Worm (Caenorhabditis elegans) whole organism, L2 larva: Measurements from ENCODE around the gene T10H9.1.

ENCODE experiments used
- C34F6.9 ChIP-seq: fragments of 150-350 bp; optimal IDR thresholded peaks from 2 replicates; lab custom pipeline; 2014; ENCODE audit warnings: missing biosample characterization, missing genetic modification characterization
- F13H6.1 ChIP-seq: sonication (generic microtip); optimal IDR thresholded peaks from 2 replicates; lab custom pipeline; 2016; ENCODE audit warnings: missing genetic modification characterization, missing compliant biosample characterization
- R02D3.7 ChIP-seq: fragments of 150-350 bp; optimal IDR thresholded peaks from 2 replicates; lab custom pipeline; 2014; ENCODE audit warnings: missing biosample characterization, missing genetic modification characterization
- Y55F3AM.14 ChIP-seq: fragments of 200-800 bp; sonication (Bioruptor generic); optimal IDR thresholded peaks from 2 replicates; lab custom pipeline; 2018; ENCODE audit warnings: mild to moderate bottlenecking, missing genetic modification characterization, missing compliant biosample characterization
- ama-1 ChIP-seq: fragments of 150-350 bp; optimal IDR thresholded peaks from 2 replicates; lab custom pipeline; 2018; ENCODE audit warnings: inconsistent platforms
- ceh-82 ChIP-seq: fragments of 150-350 bp; optimal IDR thresholded peaks from 2 replicates; lab custom pipeline; 2014; ENCODE audit warnings: missing biosample characterization, missing genetic modification characterization
- crh-2 ChIP-seq: sonication (generic microtip); optimal IDR thresholded peaks from 2 replicates; lab custom pipeline; 2017; ENCODE audit warnings: missing biosample characterization, missing genetic modification characterization
- egl-27 ChIP-seq: sonication (generic microtip); optimal IDR thresholded peaks from 3 replicates; lab custom pipeline; 2017; ENCODE audit warnings: missing biosample characterization, missing genetic modification reagents, missing genetic modification characterization
- elt-1 ChIP-seq: fragments of 150-350 bp; optimal IDR thresholded peaks from 2 replicates; lab custom pipeline; 2014; ENCODE audit warnings: missing biosample characterization, missing genetic modification characterization
- elt-3 ChIP-seq: sonication (generic microtip); optimal IDR thresholded peaks from 2 replicates; lab custom pipeline; 2017; ENCODE audit warnings: missing biosample characterization, missing genetic modification characterization
- fos-1 ChIP-seq: fragments of 150-350 bp; optimal IDR thresholded peaks from 2 replicates; lab custom pipeline; 2014; ENCODE audit warnings: missing biosample characterization, missing genetic modification characterization
- gmeb-1 ChIP-seq: fragments of 150-350 bp; optimal IDR thresholded peaks from 2 replicates; lab custom pipeline; 2014; ENCODE audit warnings: missing biosample characterization, missing genetic modification characterization
- lsy-2 ChIP-seq, 2 experiments: fragments of 150-350 bp in 1 of 2; sonication (generic microtip) in 1 of 2; optimal IDR thresholded peaks; 2 replicates each; lab custom pipeline; 2014 to 2017; ENCODE audit warnings: missing biosample characterization in 2 of 2, missing genetic modification characterization in 2 of 2
- mbf-1 ChIP-seq: sonication (generic microtip); optimal IDR thresholded peaks from 2 replicates; lab custom pipeline; 2017; ENCODE audit warnings: missing biosample characterization, missing genetic modification characterization
- mdl-1 ChIP-seq, 2 experiments: fragments of 150-350 bp in 1 of 2; sonication (generic microtip) in 1 of 2; optimal IDR thresholded peaks; 2 replicates each; lab custom pipeline; 2017; ENCODE audit warnings: missing biosample characterization in 2 of 2, missing genetic modification characterization in 2 of 2
- nhr-11 ChIP-seq: fragments of 150-350 bp; optimal IDR thresholded peaks from 2 replicates; lab custom pipeline; 2014; ENCODE audit warnings: missing biosample characterization, missing genetic modification characterization
- nhr-129 ChIP-seq: fragments of 150-350 bp; optimal IDR thresholded peaks from 2 replicates; lab custom pipeline; 2014; ENCODE audit warnings: missing biosample characterization, missing genetic modification characterization
- nhr-21 ChIP-seq: fragments of 150-350 bp; optimal IDR thresholded peaks from 2 replicates; lab custom pipeline; 2014; ENCODE audit warnings: missing biosample characterization, missing genetic modification characterization
- nhr-23 ChIP-seq: fragments of 150-350 bp; optimal IDR thresholded peaks from 2 replicates; lab custom pipeline; 2014; ENCODE audit warnings: missing biosample characterization, missing genetic modification reagents, missing genetic modification characterization
- nhr-25 ChIP-seq: fragments of 150-350 bp; sonication (generic microtip); optimal IDR thresholded peaks from 3 replicates; lab custom pipeline; 2014; ENCODE audit warnings: missing biosample characterization, missing genetic modification characterization
- nhr-6 ChIP-seq: fragments of 150-350 bp; optimal IDR thresholded peaks from 2 replicates; lab custom pipeline; 2014; ENCODE audit warnings: missing biosample characterization, missing genetic modification characterization
- sem-4 ChIP-seq: fragments of 150-350 bp; optimal IDR thresholded peaks from 2 replicates; lab custom pipeline; 2014; ENCODE audit warnings: missing biosample characterization, missing genetic modification reagents, missing genetic modification characterization
- skn-1 ChIP-seq: sonication (generic microtip); optimal IDR thresholded peaks from 2 replicates; lab custom pipeline; 2017; ENCODE audit warnings: missing biosample characterization, missing genetic modification characterization
- sma-3 ChIP-seq: sonication (generic microtip); optimal IDR thresholded peaks from 2 replicates; lab custom pipeline; 2016; ENCODE audit warnings: missing genetic modification reagents, missing genetic modification characterization, missing compliant biosample characterization
- sma-9 ChIP-seq, 2 experiments: fragments of 150-350 bp in 1 of 2; sonication (generic microtip) in 1 of 2; optimal IDR thresholded peaks; 2 replicates each; lab custom pipeline; 2014 to 2016; ENCODE audit warnings: missing genetic modification characterization in 2 of 2, mild to moderate bottlenecking in 1 of 2, missing biosample characterization in 1 of 2, missing compliant biosample characterization in 1 of 2, missing genetic modification reagents in 1 of 2, moderate library complexity in 1 of 2
- snpc-4 ChIP-seq: fragments of 150-350 bp; optimal IDR thresholded peaks from 2 replicates; lab custom pipeline; 2014; ENCODE audit warnings: missing biosample characterization, missing genetic modification characterization
- unc-39 ChIP-seq: fragments of 150-350 bp; optimal IDR thresholded peaks from 2 replicates; lab custom pipeline; 2014; ENCODE audit warnings: missing biosample characterization, missing genetic modification characterization
- zag-1 ChIP-seq: fragments of 150-350 bp; optimal IDR thresholded peaks from 2 replicates; lab custom pipeline; 2014; ENCODE audit warnings: missing biosample characterization, missing genetic modification characterization
- ztf-11 ChIP-seq: sonication (generic microtip); optimal IDR thresholded peaks from 2 replicates; lab custom pipeline; 2017; ENCODE audit warnings: missing biosample characterization, missing genetic modification characterization
- ztf-4 ChIP-seq: fragments of 150-350 bp; optimal IDR thresholded peaks from 2 replicates; lab custom pipeline; 2014; ENCODE audit warnings: missing biosample characterization, missing genetic modification characterization

Gene T10H9.1

DNA sequence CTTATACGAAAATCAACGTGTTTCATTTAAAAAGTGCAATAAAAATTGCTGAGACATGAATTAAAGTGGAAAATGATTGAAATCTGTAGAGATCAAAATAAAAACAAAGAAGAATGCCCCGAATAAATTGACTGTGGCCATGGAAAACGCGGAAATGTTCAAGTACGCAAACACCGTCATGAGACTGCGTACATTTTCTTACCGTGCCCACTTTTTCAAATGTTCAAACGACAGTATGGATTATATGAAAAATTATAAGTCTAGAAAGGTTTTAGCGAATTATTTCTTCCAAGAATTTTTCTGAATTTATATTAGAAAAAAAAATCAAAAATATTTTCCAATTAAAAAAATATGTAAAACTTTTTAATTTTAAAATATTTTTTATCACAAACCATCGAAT lies 37.9 kb upstream of the T10H9.1 start:
- TF ChIP-seq lsy-2 (tag; optimal IDR thresholded peaks at IDR 0.05; lab: Kevin White, UChicago): peak in 1 of 2 experiments; percentile 89
- no peak for TF ChIP-seq gmeb-1 (tag; lab: Kevin White, UChicago)
- TF ChIP-seq skn-1 (tag; lab: Kevin White, UChicago): no peak
- TF ChIP-seq C34F6.9 (tag; lab: Kevin White, UChicago): peak; percentile 7
- no peak for TF ChIP-seq zag-1 (tag; lab: Kevin White, UChicago)
- no peak for TF ChIP-seq mbf-1 (tag; lab: Kevin White, UChicago)
- peak; percentile 12 for TF ChIP-seq nhr-129 (tag; lab: Kevin White, UChicago)
- no peak for TF ChIP-seq unc-39 (tag; lab: Kevin White, UChicago)
- no peak for TF ChIP-seq crh-2 (tag; lab: Kevin White, UChicago)

DNA sequence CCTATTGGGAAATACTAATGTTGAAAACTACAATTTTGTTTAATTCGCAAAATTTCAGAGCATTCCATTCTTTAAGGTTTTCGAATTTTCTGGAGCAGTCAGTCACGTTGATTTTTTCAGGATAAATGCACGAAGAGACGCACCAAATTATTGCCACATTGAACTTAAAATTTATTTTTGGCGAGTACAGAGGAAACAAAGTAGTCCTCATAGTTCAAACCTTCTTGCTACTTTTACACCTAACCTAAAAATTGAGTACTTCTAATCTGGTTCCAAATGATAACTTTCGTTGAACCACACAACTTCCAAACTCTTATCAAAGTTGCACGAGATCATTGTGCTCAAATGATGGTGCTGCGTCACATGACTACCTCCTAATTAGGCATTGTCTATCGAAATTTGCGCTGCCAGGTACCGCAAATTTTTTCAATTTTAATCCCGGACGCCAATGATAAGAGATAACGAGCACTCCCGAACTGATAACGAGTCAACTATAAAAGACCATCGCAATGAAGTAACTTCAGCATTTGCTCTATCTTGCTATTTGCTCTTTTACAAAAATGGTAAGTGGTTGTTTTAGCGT lies 35.2 kb upstream of the T10H9.1 start, which contains the start of gene cpr-4:
TSS of gene cpr-4 (plus strand) at position 523 of the 583 bp plus-strand sequence.
- no peak for TF ChIP-seq mbf-1 (tag; lab: Kevin White, UChicago)
- TF ChIP-seq sma-3 (GFP tag; lab: Kevin White, UChicago): peak; percentile 47
- peak in 1 of 2 experiments; percentile 29 for TF ChIP-seq lsy-2 (tag; optimal IDR thresholded peaks at IDR 0.05; lab: Kevin White, UChicago)
- TF ChIP-seq ama-1 (lab: Kevin White, UChicago): peak; percentile 20
- peak; percentile 50 for TF ChIP-seq gmeb-1 (tag; lab: Kevin White, UChicago)
- TF ChIP-seq nhr-11 (tag; lab: Kevin White, UChicago): no peak
- TF ChIP-seq F13H6.1 (tag; lab: Kevin White, UChicago): peak; percentile 50
- no peak for TF ChIP-seq nhr-21 (tag; lab: Kevin White, UChicago)
- TF ChIP-seq nhr-25 (tag; lab: Kevin White, UChicago): no peak
- peak; percentile 81 for TF ChIP-seq sma-9 (GFP tag; optimal IDR thresholded peaks at IDR 0.05; lab: Kevin White, UChicago)
- no peak for TF ChIP-seq sma-9 (tag; optimal IDR thresholded peaks at IDR 0.05; lab: Kevin White, UChicago)
- TF ChIP-seq mdl-1 (tag; optimal IDR thresholded peaks at IDR 0.05; lab: Kevin White, UChicago): peak in 1 of 2 experiments; percentile 8
- TF ChIP-seq fos-1 (tag; lab: Kevin White, UChicago): peak; percentile 89
- peak; percentile 19 for TF ChIP-seq nhr-129 (tag; lab: Kevin White, UChicago)
- TF ChIP-seq crh-2 (tag; lab: Kevin White, UChicago): peak; percentile 76

DNA sequence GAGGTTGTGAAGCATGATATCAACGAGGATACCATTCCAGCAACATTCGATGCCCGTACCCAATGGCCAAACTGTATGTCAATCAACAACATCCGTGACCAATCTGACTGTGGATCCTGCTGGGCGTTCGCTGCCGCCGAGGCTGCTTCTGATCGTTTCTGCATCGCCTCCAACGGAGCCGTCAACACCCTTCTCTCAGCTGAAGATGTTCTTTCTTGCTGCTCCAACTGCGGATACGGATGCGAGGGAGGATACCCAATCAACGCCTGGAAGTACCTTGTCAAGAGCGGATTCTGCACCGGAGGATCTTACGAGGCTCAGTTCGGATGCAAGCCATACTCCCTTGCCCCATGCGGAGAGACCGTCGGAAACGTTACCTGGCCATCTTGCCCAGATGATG lies 34.4 kb upstream of the T10H9.1 start:
- TF ChIP-seq snpc-4 (tag; lab: Kevin White, UChicago): no peak
- TF ChIP-seq R02D3.7 (tag; lab: Kevin White, UChicago): no peak
- TF ChIP-seq C34F6.9 (tag; lab: Kevin White, UChicago): no peak
- TF ChIP-seq mdl-1 (tag; optimal IDR thresholded peaks at IDR 0.05; lab: Kevin White, UChicago): no peak
- no peak for TF ChIP-seq elt-3 (tag; lab: Kevin White, UChicago)
- no peak for TF ChIP-seq nhr-23
- no peak for TF ChIP-seq mbf-1 (tag; lab: Kevin White, UChicago)

DNA sequence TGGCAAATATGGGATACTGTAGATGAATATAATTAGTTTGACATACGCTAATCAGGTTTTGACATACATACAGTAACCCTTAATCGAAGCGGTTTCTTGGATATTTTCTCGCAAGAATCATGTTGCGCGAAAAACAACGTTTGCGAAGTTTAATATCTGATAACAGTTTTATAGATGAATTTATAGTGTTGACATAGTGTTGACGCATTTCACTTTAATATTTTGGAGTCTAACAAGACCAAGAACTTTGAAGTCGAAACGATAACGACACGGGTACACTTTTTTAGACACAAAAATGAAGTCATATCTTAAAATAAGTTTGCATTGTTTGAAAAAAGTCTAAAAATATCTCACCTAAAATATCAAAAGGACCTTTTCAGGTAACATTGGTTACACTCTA lies 33.1 kb upstream of the T10H9.1 start:
- TF ChIP-seq fos-1 (tag; lab: Kevin White, UChicago): peak; percentile 31
- TF ChIP-seq nhr-23: no peak

DNA sequence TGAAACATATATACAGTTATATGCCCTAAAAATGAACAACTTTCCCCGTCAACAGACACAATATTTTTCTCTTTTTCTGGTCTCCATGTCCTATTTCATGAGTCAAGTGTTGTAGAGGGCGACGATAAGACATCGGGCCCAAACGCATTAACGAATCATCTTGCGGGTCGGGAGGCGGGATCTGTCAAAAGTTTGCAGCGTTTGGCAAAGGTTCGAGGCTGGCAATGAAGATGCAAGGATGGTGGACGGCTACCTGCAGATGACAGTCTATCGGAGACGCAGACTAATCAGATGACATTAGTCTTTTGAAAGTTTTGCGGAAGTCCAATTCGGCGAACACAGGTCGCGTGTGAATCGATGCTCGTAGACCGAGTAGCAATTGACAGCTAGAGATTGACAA lies 28.6 kb upstream of the T10H9.1 start:
- TF ChIP-seq Y55F3AM.14 (GFP tag; lab: Kevin White, UChicago): no peak
- TF ChIP-seq sma-3 (GFP tag; lab: Kevin White, UChicago): peak; percentile 35
- no peak for TF ChIP-seq ztf-11 (tag; lab: Kevin White, UChicago)
- no peak for TF ChIP-seq nhr-129 (tag; lab: Kevin White, UChicago)

DNA sequence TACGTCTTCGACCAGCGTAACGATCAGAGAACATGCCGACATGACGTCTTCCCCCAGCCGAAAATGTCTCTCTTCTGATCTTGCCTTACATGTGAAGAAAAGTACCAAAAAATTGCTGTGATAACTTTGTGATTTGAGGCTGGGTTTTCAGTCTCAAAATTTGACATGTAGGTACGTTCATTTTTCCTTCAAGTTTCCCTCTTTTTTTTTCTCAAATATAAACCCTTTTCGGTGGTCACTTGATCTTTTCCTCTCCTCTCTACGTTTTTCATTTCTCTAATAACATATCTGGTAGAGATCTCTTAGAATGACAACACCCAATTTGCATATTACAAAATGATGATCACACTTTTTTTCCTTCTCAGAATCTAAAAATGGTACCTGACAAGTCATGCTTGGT lies 27.5 kb upstream of the T10H9.1 start, which contains the start of gene nhr-37:
TSS of gene nhr-37 (plus strand) at position 301 of the 400 bp plus-strand sequence.
- no peak for TF ChIP-seq nhr-129 (tag; lab: Kevin White, UChicago)
- TF ChIP-seq nhr-6: no peak
- TF ChIP-seq ztf-4 (tag; lab: Kevin White, UChicago): no peak
- no peak for TF ChIP-seq elt-1 (tag; lab: Kevin White, UChicago)
- TF ChIP-seq nhr-11 (tag; lab: Kevin White, UChicago): no peak
- TF ChIP-seq nhr-25 (tag; lab: Kevin White, UChicago): no peak
- no peak for TF ChIP-seq egl-27
- TF ChIP-seq ceh-82 (tag; lab: Kevin White, UChicago): no peak
- TF ChIP-seq sem-4 (tag; lab: Kevin White, UChicago): no peak
- no peak for TF ChIP-seq sma-9 (GFP tag; optimal IDR thresholded peaks at IDR 0.05; lab: Kevin White, UChicago)
- no peak for TF ChIP-seq sma-9 (tag; optimal IDR thresholded peaks at IDR 0.05; lab: Kevin White, UChicago)
- TF ChIP-seq, all 48 proteins: peak for 0
